Fruit fly (Drosophila melanogaster) whole organism, embryonic: ENCODE results near the gene Cad89D.

ENCODE experiments used
- CG10147 ChIP-seq: fragments of 200-800 bp; sonication (Bioruptor generic); optimal IDR thresholded peaks from 2 replicates; lab custom pipeline; 2019; ENCODE audit warnings: missing biosample characterization, mild to moderate bottlenecking, missing genetic modification characterization, moderate library complexity
- CG10209 ChIP-seq: fragments of 200-800 bp; sonication (Bioruptor generic); optimal IDR thresholded peaks from 3 replicates; lab custom pipeline; 2017; ENCODE audit warnings: missing biosample characterization, mild to moderate bottlenecking, missing genetic modification characterization, missing genetic modification reagents
- CG11247 ChIP-seq: fragments of 200-800 bp; sonication (Bioruptor generic); IDR thresholded peaks from 2 replicates; pipeline ENCODE4 v1.3.6; 2022; ENCODE audit warnings: missing biosample characterization, missing genetic modification characterization
- CG13287 ChIP-seq: fragments of 200-800 bp; sonication (Bioruptor generic); IDR thresholded peaks from 2 replicates; pipeline ENCODE4 v1.3.6; 2022; ENCODE audit warnings: missing biosample characterization, missing genetic modification characterization; ENCODE audit not compliant: partially characterized antibody
- CG13894 ChIP-seq: fragments of 200-800 bp; sonication (Bioruptor generic); optimal IDR thresholded peaks from 3 replicates; lab custom pipeline; 2018; ENCODE audit warnings: missing biosample characterization, mild to moderate bottlenecking, missing genetic modification characterization, moderate library complexity
- CG14860 ChIP-seq: fragments of 200-800 bp; sonication (Bioruptor generic); IDR thresholded peaks from 3 replicates; pipeline ENCODE4 v1.3.6; 2022; ENCODE audit warnings: missing biosample characterization, missing genetic modification characterization; ENCODE audit not compliant: partially characterized antibody
- CG1529 ChIP-seq: fragments of 200-800 bp; sonication (Bioruptor generic); optimal IDR thresholded peaks from 3 replicates; lab custom pipeline; 2018; ENCODE audit warnings: missing biosample characterization, missing genetic modification characterization
- CG17359 ChIP-seq: fragments of 200-800 bp; sonication (Bioruptor generic); optimal IDR thresholded peaks from 3 replicates; lab custom pipeline; 2018; ENCODE audit warnings: missing biosample characterization, mild to moderate bottlenecking, missing genetic modification characterization, moderate library complexity
- CG17612 ChIP-seq: fragments of 200-800 bp; sonication (Bioruptor generic); IDR thresholded peaks from 2 replicates; pipeline ENCODE4 v1.3.6; 2022; ENCODE audit warnings: missing biosample characterization, missing genetic modification characterization
- CG3838 ChIP-seq: fragments of 200-800 bp; sonication (Bioruptor generic); optimal IDR thresholded peaks from 3 replicates; lab custom pipeline; 2016; ENCODE audit warnings: missing biosample characterization, missing genetic modification characterization
- CG6254 ChIP-seq: fragments of 200-800 bp; sonication (Bioruptor generic); optimal IDR thresholded peaks from 3 replicates; lab custom pipeline; 2017; ENCODE audit warnings: mild to moderate bottlenecking, missing biosample characterization, missing genetic modification reagents, missing genetic modification characterization
- CG6654 ChIP-seq: fragments of 200-800 bp; sonication (Bioruptor generic); optimal IDR thresholded peaks from 2 replicates; lab custom pipeline; 2017; ENCODE audit warnings: missing biosample characterization, mild to moderate bottlenecking, missing genetic modification characterization
- CG7357 ChIP-seq: fragments of 200-800 bp; sonication (Bioruptor generic); IDR thresholded peaks from 3 replicates; pipeline ENCODE4 v1.3.6; 2022; ENCODE audit warnings: missing biosample characterization, missing genetic modification characterization
- CG8281 ChIP-seq: fragments of 200-800 bp; sonication (Bioruptor generic); optimal IDR thresholded peaks from 2 replicates; lab custom pipeline; 2018; ENCODE audit warnings: missing biosample characterization, mild to moderate bottlenecking, missing genetic modification characterization, moderate library complexity
- CG8359 ChIP-seq: fragments of 200-800 bp; sonication (Bioruptor generic); optimal IDR thresholded peaks from 2 replicates; lab custom pipeline; 2017; ENCODE audit warnings: missing biosample characterization, mild to moderate bottlenecking, missing genetic modification characterization, borderline replicate concordance
- CG8944 ChIP-seq: fragments of 200-800 bp; sonication (Bioruptor generic); optimal IDR thresholded peaks from 3 replicates; lab custom pipeline; 2016; ENCODE audit warnings: missing biosample characterization, missing genetic modification characterization
- CHES-1-like ChIP-seq: fragments of 200-800 bp; sonication (Bioruptor generic); optimal IDR thresholded peaks from 2 replicates; lab custom pipeline; 2016; ENCODE audit warnings: missing biosample characterization, missing genetic modification characterization
- Chrac-16 ChIP-seq: fragments of 200-800 bp; sonication (Bioruptor generic); optimal IDR thresholded peaks from 3 replicates; lab custom pipeline; 2016; ENCODE audit warnings: missing biosample characterization, missing genetic modification characterization
- CrebB ChIP-seq: fragments of 200-800 bp; sonication (Bioruptor generic); optimal IDR thresholded peaks from 3 replicates; lab custom pipeline; 2018; ENCODE audit warnings: missing biosample characterization, mild to moderate bottlenecking, missing genetic modification characterization
- Dad ChIP-seq: fragments of 200-800 bp; sonication (Bioruptor generic); optimal IDR thresholded peaks from 3 replicates; lab custom pipeline; 2016; ENCODE audit warnings: missing biosample characterization, missing genetic modification characterization
- HLH54F ChIP-seq: fragments of 200-800 bp; sonication (Bioruptor generic); optimal IDR thresholded peaks from 3 replicates; lab custom pipeline; 2016; ENCODE audit warnings: missing biosample characterization, missing genetic modification characterization
- Hsf ChIP-seq: fragments of 200-800 bp; sonication (Bioruptor generic); optimal IDR thresholded peaks from 3 replicates; lab custom pipeline; 2016; ENCODE audit warnings: missing biosample characterization, missing genetic modification characterization
- Lhr ChIP-seq: fragments of 200-800 bp; sonication (Bioruptor generic); optimal IDR thresholded peaks from 3 replicates; lab custom pipeline; 2017; ENCODE audit warnings: mild to moderate bottlenecking, missing biosample characterization, missing genetic modification reagents, missing genetic modification characterization
- Myb ChIP-seq: fragments of 200-800 bp; sonication (Bioruptor generic); optimal IDR thresholded peaks from 2 replicates; lab custom pipeline; 2016; ENCODE audit warnings: missing biosample characterization, missing genetic modification characterization
- Nf-YA ChIP-seq: fragments of 200-800 bp; sonication (Bioruptor generic); IDR thresholded peaks from 2 replicates; pipeline ENCODE4 v1.3.6; 2022; ENCODE audit warnings: missing biosample characterization, missing genetic modification characterization
- Ravus ChIP-seq: fragments of 200-800 bp; sonication (Bioruptor generic); IDR thresholded peaks from 2 replicates; pipeline ENCODE4 v1.3.6; 2022; ENCODE audit warnings: missing biosample characterization, missing genetic modification characterization
- Six4 ChIP-seq: fragments of 200-800 bp; sonication (Bioruptor generic); optimal IDR thresholded peaks from 2 replicates; lab custom pipeline; 2016; ENCODE audit warnings: missing biosample characterization, missing genetic modification characterization
- Sox100B ChIP-seq: fragments of 200-800 bp; sonication (Bioruptor generic); optimal IDR thresholded peaks from 3 replicates; lab custom pipeline; 2018; ENCODE audit warnings: missing biosample characterization, mild to moderate bottlenecking, missing genetic modification characterization
- Sry-β ChIP-seq: fragments of 200-800 bp; sonication (Bioruptor generic); optimal IDR thresholded peaks from 2 replicates; lab custom pipeline; 2018; ENCODE audit warnings: missing biosample characterization, mild to moderate bottlenecking, missing genetic modification characterization, moderate library complexity
- Trl ChIP-seq, 3 experiments: fragments of >200 bp in 2 of 3; fragments of 200-800 bp in 1 of 3; sonication (Bioruptor generic) in 1 of 3; optimal IDR thresholded peaks; 2 replicates in 1 of 3; 3 replicates in 2 of 3; lab custom pipeline; 2016 to 2017; ENCODE audit warnings: missing biosample characterization in 1 of 3, missing genetic modification characterization in 1 of 3
- abd-A ChIP-seq: fragments of 200-800 bp; sonication (Bioruptor generic); optimal IDR thresholded peaks from 3 replicates; lab custom pipeline; 2019; ENCODE audit warnings: missing biosample characterization, mild to moderate bottlenecking, missing genetic modification characterization, moderate library complexity
- al ChIP-seq: fragments of 200-800 bp; sonication (Bioruptor generic); IDR thresholded peaks from 2 replicates; pipeline ENCODE4 v1.3.6; 2022; ENCODE audit warnings: missing biosample characterization, missing genetic modification characterization
- bab2 ChIP-seq: fragments of 200-800 bp; sonication (Bioruptor generic); optimal IDR thresholded peaks from 2 replicates; lab custom pipeline; 2016; ENCODE audit warnings: missing biosample characterization, missing genetic modification characterization
- crc ChIP-seq: fragments of 200-800 bp; sonication (Bioruptor generic); optimal IDR thresholded peaks from 2 replicates; lab custom pipeline; 2016; ENCODE audit warnings: missing biosample characterization, missing genetic modification characterization
- dimm ChIP-seq: fragments of 200-800 bp; sonication (Bioruptor generic); IDR thresholded peaks from 2 replicates; pipeline ENCODE4 v1.3.6; 2022; ENCODE audit warnings: missing biosample characterization, missing genetic modification characterization
- dm ChIP-seq: fragments of 200-800 bp; sonication (Bioruptor generic); optimal IDR thresholded peaks from 3 replicates; lab custom pipeline; 2016; ENCODE audit warnings: missing biosample characterization, missing genetic modification characterization
- emc ChIP-seq: fragments of 200-800 bp; sonication (Bioruptor generic); optimal IDR thresholded peaks from 2 replicates; lab custom pipeline; 2016; ENCODE audit warnings: missing biosample characterization, missing genetic modification characterization
- esg ChIP-seq: fragments of 200-800 bp; sonication (Bioruptor generic); conservative IDR thresholded peaks from 2 replicates; pipeline ENCODE4 v1.3.6; 2022; ENCODE audit warnings: missing biosample characterization, missing genetic modification characterization
- eve ChIP-seq, 2 experiments: fragments of >200 bp; optimal IDR thresholded peaks; 2 replicates each; lab custom pipeline; 2017; ENCODE audit warnings: missing biosample characterization in 2 of 2, missing genetic modification characterization in 2 of 2
- fu2 ChIP-seq: fragments of 200-800 bp; sonication (Bioruptor generic); optimal IDR thresholded peaks from 2 replicates; lab custom pipeline; 2016; ENCODE audit warnings: missing biosample characterization, missing genetic modification characterization
- gcm2 ChIP-seq: fragments of 200-800 bp; sonication (Bioruptor generic); optimal IDR thresholded peaks from 2 replicates; lab custom pipeline; 2016; ENCODE audit warnings: missing biosample characterization, missing genetic modification characterization
- mld ChIP-seq: fragments of 200-800 bp; sonication (Bioruptor generic); IDR thresholded peaks from 3 replicates; pipeline ENCODE4 v1.3.6; 2022; ENCODE audit warnings: missing biosample characterization, missing genetic modification characterization; ENCODE audit not compliant: partially characterized antibody
- nom ChIP-seq: fragments of 200-800 bp; sonication (Bioruptor generic); optimal IDR thresholded peaks from 2 replicates; lab custom pipeline; 2017; ENCODE audit warnings: missing biosample characterization, missing genetic modification characterization, mild to moderate bottlenecking, moderate library complexity, missing genetic modification reagents
- run ChIP-seq: fragments of 200-800 bp; sonication (Bioruptor generic); optimal IDR thresholded peaks from 3 replicates; lab custom pipeline; 2018; ENCODE audit warnings: missing biosample characterization, mild to moderate bottlenecking, missing genetic modification characterization
- salm ChIP-seq: fragments of 200-800 bp; sonication (Bioruptor generic); optimal IDR thresholded peaks from 2 replicates; lab custom pipeline; 2018; ENCODE audit warnings: missing biosample characterization, mild to moderate bottlenecking, missing genetic modification characterization
- shn ChIP-seq: fragments of 200-800 bp; sonication (Bioruptor generic); optimal IDR thresholded peaks from 3 replicates; lab custom pipeline; 2016; ENCODE audit warnings: missing biosample characterization, missing genetic modification characterization
- ttk ChIP-seq: fragments of 200-800 bp; sonication (Bioruptor generic); IDR thresholded peaks from 2 replicates; pipeline ENCODE4 v2.1.2; 2022; ENCODE audit warnings: missing biosample characterization, missing genetic modification characterization
- usp ChIP-seq: fragments of >200 bp; optimal IDR thresholded peaks from 2 replicates; lab custom pipeline; 2017; ENCODE audit warnings: missing biosample characterization, missing genetic modification characterization
- zfh2 ChIP-seq: fragments of 200-800 bp; sonication (Bioruptor generic); optimal IDR thresholded peaks from 2 replicates; lab custom pipeline; 2016; ENCODE audit warnings: missing biosample characterization, missing genetic modification characterization

The Cad89D gene

dm6 chr3R:16469501-16470263 is 25.5 kb downstream of the Cad89D start, which contains the start of the genes CG42232 and CSN5 (continued):
- TF ChIP-seq HLH54F (GFP tag; lab: Kevin White, UChicago) (peak; percentile 54), CG7357 (no peak; the same call in 2 of the 3 replicates), salm (tag; lab: Kevin White, UChicago) (no peak), CrebB (no peak), fu2 (GFP tag; lab: Kevin White, UChicago) (no peak), CG3838 (GFP tag; lab: Kevin White, UChicago) (no peak), CG13287 (GFP tag; lab: Robert Waterston, UW) (peak; percentile 61), CG1529 (GFP tag; lab: Kevin White, UChicago) (no peak), eve (GFP tag; optimal IDR thresholded peaks at IDR 0.05; lab: Kevin White, UChicago) (no peak), CHES-1-like (GFP tag; lab: Kevin White, UChicago) (peak; percentile 26), Sox100B (no peak), al (GFP tag; lab: Robert Waterston, UW) (no peak), abd-A (tag; lab: Kevin White, UChicago) (no peak), Myb (GFP tag; lab: Kevin White, UChicago) (peak; percentile 96), Ravus (GFP tag; lab: Robert Waterston, UW) (no peak), crc (GFP tag; lab: Kevin White, UChicago) (no peak), CG17612 (GFP tag; lab: Robert Waterston, UW) (no peak), gcm2 (GFP tag; lab: Kevin White, UChicago) (no peak), usp (GFP tag; lab: Kevin White, UChicago) (no peak), esg (GFP tag; lab: Robert Waterston, UW) (no peak), Dad (GFP tag; lab: Kevin White, UChicago) (peak; percentile 1), bab2 (GFP tag; lab: Kevin White, UChicago) (peak; percentile 69), CG14860 (GFP tag; lab: Robert Waterston, UW) (peak; percentile 30; the same call in 1 of the 3 replicates), Trl (optimal IDR thresholded peaks at IDR 0.05; lab: Kevin White, UChicago) (no peak), Trl (GFP tag; optimal IDR thresholded peaks at IDR 0.05; lab: Kevin White, UChicago) (peak; percentile 40), CG13894 (tag; lab: Kevin White, UChicago) (no peak), Lhr (GFP tag; lab: Kevin White, UChicago) (no peak), dm (peak; percentile 28), CG6254 (peak; percentile 21), zfh2 (peak; percentile 44), nom (GFP tag; lab: Kevin White, UChicago) (no peak), mld (GFP tag; lab: Robert Waterston, UW) (no peak), CG10209 (GFP tag; lab: Kevin White, UChicago) (no peak), CG17359 (tag; lab: Kevin White, UChicago) (no peak), ttk (GFP tag; lab: Robert Waterston, UW) (peak; percentile 45; the same call in 1 of the 2 replicates), Six4 (GFP tag; lab: Kevin White, UChicago) (peak; percentile 14), CG11247 (GFP tag; lab: Robert Waterston, UW) (no peak), Sry-β (GFP tag; lab: Kevin White, UChicago) (no peak), Hsf (peak; percentile 66), emc (GFP tag; lab: Kevin White, UChicago) (no peak), CG10147 (GFP tag; lab: Kevin White, UChicago) (no peak), CG8944 (GFP tag; lab: Kevin White, UChicago) (peak; percentile 29), CG6654 (GFP tag; lab: Kevin White, UChicago) (no peak), Chrac-16 (peak; percentile 71), CG8281 (tag; lab: Kevin White, UChicago) (no peak), run (tag; lab: Kevin White, UChicago) (peak; percentile 17), shn (GFP tag; lab: Kevin White, UChicago) (peak; percentile 12), CG8359 (GFP tag; lab: Kevin White, UChicago) (no peak), dimm (GFP tag; lab: Robert Waterston, UW) (no peak), Nf-YA (GFP tag; lab: Robert Waterston, UW) (no peak)
